Worm (Caenorhabditis elegans) whole organism, L4 larva: ENCODE results near the gene vab-23.

Source experiments
- fos-1 ChIP-seq: fragments of 150-350 bp; optimal IDR thresholded peaks from 2 replicates; lab custom pipeline; 2014; ENCODE audit warnings: missing biosample characterization, missing genetic modification characterization
- mep-1 ChIP-seq: fragments of 150-350 bp; sonication (generic microtip); optimal IDR thresholded peaks from 3 replicates; lab custom pipeline; 2014; ENCODE audit warnings: missing biosample characterization, missing genetic modification characterization

ce11 chrII:11926501-11926900, 25.5 kb upstream of the vab-23 start:
- TF ChIP-seq fos-1 (tag; lab: Kevin White, UChicago): no peak
- TF ChIP-seq mep-1 (tag; lab: Kevin White, UChicago): no peak
